Fruit fly (Drosophila melanogaster) whole organism: ENCODE data around the gene pic.

Experiments
- CG8478 ChIP-seq: fragments of >200 bp; optimal IDR thresholded peaks from 2 replicates; lab custom pipeline; 2018; ENCODE audit warnings: inconsistent platforms
- Dll ChIP-seq: fragments of >200 bp; optimal IDR thresholded peaks from 2 replicates; lab custom pipeline; 2017
- EcR ChIP-seq, 2 experiments: fragments of >200 bp; optimal IDR thresholded peaks; 2 replicates each; lab custom pipeline; 2017; ENCODE audit warnings: missing biosample characterization in 2 of 2, missing genetic modification characterization in 2 of 2, missing genetic modification reagents in 2 of 2
- pan ChIP-seq: fragments of >200 bp; optimal IDR thresholded peaks from 2 replicates; lab custom pipeline; 2017
- psq ChIP-seq: fragments of >200 bp; optimal IDR thresholded peaks from 2 replicates; lab custom pipeline; 2017
- usp ChIP-seq: fragments of >200 bp; optimal IDR thresholded peaks from 2 replicates; lab custom pipeline; 2017; ENCODE audit warnings: missing biosample characterization, missing genetic modification characterization, mixed read lengths

Gene pic

DNA sequence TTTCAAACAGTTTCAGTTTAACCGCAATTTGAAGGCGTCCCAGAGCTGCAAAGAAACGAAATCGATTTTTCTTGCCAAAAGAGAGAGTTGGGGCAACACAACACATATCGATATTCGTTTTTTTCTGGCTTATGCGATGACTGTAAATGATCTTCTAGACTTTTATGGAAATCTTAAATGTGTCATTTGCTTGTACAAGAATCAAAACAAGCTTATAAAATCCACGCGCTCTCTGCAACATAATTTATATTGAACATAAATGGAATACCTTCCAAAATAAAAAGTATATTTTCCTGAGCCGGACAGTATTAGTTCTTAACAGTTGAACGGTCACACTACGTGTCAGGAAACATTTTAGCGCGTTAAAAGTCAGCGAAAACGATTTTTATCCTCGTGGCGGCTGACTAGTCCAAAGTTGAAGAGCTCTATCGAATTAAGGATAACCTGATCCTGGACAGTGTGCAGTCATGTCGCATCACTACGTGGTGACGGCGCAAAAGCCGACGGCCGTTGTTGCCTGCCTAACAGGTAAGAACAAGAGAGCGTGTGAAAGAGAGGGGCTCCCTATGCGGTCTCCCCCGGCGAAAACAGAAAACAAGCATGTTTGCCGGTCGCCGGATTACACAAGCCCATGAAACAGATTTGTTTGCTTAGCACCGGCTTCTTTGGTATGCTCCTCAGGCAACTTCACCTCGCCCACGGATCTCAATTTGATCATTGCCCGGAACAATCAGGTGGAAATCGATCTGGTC lies at the start of gene pic:
Gene pic, plus strand, starts transcription at position 304 of the 752 bp plus-strand sequence.
- TF ChIP-seq EcR (GFP tag; optimal IDR thresholded peaks at IDR 0.05; lab: Kevin White, UChicago) (no peak), Dll (no peak), usp (GFP tag; lab: Kevin White, UChicago) (no peak), CG8478 (lab: Kevin White, UChicago) (no peak), psq (no peak), pan (lab: Kevin White, UChicago) (no peak)

- no peak for TF ChIP-seq usp (GFP tag; lab: Kevin White, UChicago)
- TF ChIP-seq EcR (GFP tag; optimal IDR thresholded peaks at IDR 0.05; lab: Kevin White, UChicago), result no peak
- no peak for TF ChIP-seq pan (lab: Kevin White, UChicago)
- no peak for TF ChIP-seq Dll
- TF ChIP-seq psq, result no peak
- no peak for TF ChIP-seq CG8478 (lab: Kevin White, UChicago)
Observed at dm6 chr3R:13009595-13009994, 42.5 kb upstream of the pic start, which contains the start of gene CG11656. TSS of gene CG11656 (plus strand) at chr3R:13009895.

DNA sequence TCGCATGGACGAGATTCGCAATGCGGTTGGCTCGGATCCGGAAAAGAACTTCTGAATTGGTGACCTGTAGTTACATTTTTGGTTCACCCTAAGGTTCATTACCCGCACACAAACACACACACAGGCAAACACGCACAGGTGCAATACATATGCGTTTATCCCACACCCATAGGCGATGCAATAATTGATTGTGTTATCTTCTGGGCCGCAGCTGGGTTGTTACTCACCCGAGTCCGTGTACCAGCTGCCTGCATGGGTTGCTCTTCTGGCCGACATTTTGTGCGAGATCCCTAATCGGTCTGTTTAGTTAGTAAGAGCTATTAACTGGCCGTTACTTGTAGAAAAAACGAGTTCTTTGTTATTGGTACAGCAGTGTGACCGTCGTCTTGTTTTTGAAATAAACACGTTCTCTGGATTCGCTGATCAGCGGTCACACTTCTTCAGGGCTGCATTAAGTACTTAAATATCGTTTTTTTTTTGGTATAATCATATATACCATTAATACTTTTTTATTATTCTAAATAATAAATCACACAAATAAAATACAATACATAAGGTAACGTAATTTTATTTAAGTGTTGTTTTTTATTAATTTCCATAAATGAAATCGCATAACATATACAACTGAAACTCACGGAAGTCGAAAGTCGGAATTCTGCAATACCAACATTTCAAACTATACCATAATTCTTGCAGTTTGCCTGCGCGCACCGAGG lies 41.0 kb upstream of the pic start, which contains the start of gene CG8031:
Gene CG8031, minus strand, starts transcription at position 406 of the 716 bp plus-strand sequence.
- TF ChIP-seq psq (no peak), EcR (GFP tag; optimal IDR thresholded peaks at IDR 0.05; lab: Kevin White, UChicago) (peak in 1 of 2 experiments; percentile 71), CG8478 (lab: Kevin White, UChicago) (no peak), Dll (peak; percentile 51), usp (GFP tag; lab: Kevin White, UChicago) (no peak), pan (lab: Kevin White, UChicago) (no peak)

- TF ChIP-seq usp (GFP tag; lab: Kevin White, UChicago), result no peak
- TF ChIP-seq CG8478 (lab: Kevin White, UChicago), result no peak
- TF ChIP-seq Dll, result no peak
- TF ChIP-seq pan (lab: Kevin White, UChicago), result no peak
- no peak for TF ChIP-seq psq
Observed at dm6 chr3R:13011621-13011963, 40.5 kb upstream of the pic start, which contains the start of gene CtBP. TSS of gene CtBP (plus strand) at chr3R:13011649.

DNA sequence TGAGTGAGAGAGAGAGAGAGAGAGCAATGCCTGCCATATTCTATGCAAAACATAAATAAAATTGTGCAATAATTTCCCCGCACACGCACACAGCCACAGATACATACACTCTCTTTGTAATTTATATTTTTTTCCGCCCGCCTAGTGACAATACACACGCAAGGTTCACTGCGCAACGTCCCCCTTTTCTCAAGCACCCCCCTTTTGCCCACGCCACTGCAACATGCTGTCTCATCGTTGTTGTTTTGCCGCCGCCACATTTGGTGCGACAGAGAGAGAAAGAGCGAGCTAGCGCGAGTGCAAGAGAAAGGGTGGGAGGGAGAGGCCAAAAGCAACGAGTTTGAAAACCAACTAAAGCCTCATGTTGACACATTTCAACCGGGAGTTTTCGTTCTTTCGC lies 39.7 kb upstream of the pic start:
- peak; percentile 29 for TF ChIP-seq Dll
- no peak for TF ChIP-seq psq
- peak; percentile 85 for TF ChIP-seq CG8478 (lab: Kevin White, UChicago)
- no peak for TF ChIP-seq usp (GFP tag; lab: Kevin White, UChicago)
- peak in 1 of 2 experiments; percentile 3 for TF ChIP-seq EcR (GFP tag; optimal IDR thresholded peaks at IDR 0.05; lab: Kevin White, UChicago)
- no peak for TF ChIP-seq pan (lab: Kevin White, UChicago)

dm6 chr3R:13012990-13013389 lies 39.1 kb upstream of the pic start:
- TF ChIP-seq pan (lab: Kevin White, UChicago), result no peak
- TF ChIP-seq psq, result no peak
- TF ChIP-seq usp (GFP tag; lab: Kevin White, UChicago), result no peak
- TF ChIP-seq Dll, result no peak
- TF ChIP-seq CG8478 (lab: Kevin White, UChicago), result no peak
- no peak for TF ChIP-seq EcR (GFP tag; optimal IDR thresholded peaks at IDR 0.05; lab: Kevin White, UChicago)

DNA sequence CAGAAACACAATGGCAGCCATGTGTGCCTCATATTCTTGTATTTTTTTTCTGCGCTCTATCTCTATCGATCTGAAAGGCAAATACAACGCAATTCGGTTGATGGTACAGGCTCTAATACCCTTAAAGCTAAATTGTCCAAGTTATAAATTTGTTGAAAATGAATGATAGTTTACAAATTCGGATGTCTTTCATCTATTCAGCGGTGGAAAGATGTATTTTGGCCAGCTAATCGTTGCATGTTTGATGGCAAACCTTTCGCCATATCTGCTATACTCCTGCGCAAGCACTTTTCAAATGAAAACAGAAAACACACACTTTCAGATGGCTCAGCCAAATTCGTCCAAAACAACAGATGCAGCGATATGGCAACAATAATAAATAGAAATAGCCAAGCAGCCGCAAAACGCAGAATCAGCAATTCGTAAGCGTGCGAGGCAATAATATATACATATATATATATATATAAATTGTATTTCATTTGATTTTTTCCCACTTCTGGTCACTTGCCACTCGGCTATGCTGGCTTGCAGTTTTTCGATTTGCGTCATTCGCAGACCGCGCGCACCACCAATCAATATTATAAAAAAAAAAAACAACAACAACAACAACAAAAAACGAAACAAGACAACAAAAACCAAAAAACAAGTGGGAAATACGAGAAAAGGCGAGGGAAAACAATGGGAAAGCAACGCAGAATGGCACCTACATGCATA lies 37.7 kb upstream of the pic start:
- TF ChIP-seq CG8478 (lab: Kevin White, UChicago), result no peak
- no peak for TF ChIP-seq EcR (GFP tag; optimal IDR thresholded peaks at IDR 0.05; lab: Kevin White, UChicago)
- no peak for TF ChIP-seq psq
- no peak for TF ChIP-seq usp (GFP tag; lab: Kevin White, UChicago)
- TF ChIP-seq pan (lab: Kevin White, UChicago), result no peak
- TF ChIP-seq Dll, result no peak

- TF ChIP-seq EcR (GFP tag; optimal IDR thresholded peaks at IDR 0.05; lab: Kevin White, UChicago), result no peak
- no peak for TF ChIP-seq Dll
- no peak for TF ChIP-seq usp (GFP tag; lab: Kevin White, UChicago)
- no peak for TF ChIP-seq CG8478 (lab: Kevin White, UChicago)
- no peak for TF ChIP-seq psq
- no peak for TF ChIP-seq pan (lab: Kevin White, UChicago)
Observed at dm6 chr3R:13015402-13015801, 36.6 kb upstream of the pic start.

dm6 chr3R:13015811-13016766 lies 36.0 kb upstream of the pic start:
- TF ChIP-seq CG8478 (lab: Kevin White, UChicago) (no peak), usp (GFP tag; lab: Kevin White, UChicago) (no peak), pan (lab: Kevin White, UChicago) (no peak), Dll (no peak), psq (no peak), EcR (GFP tag; optimal IDR thresholded peaks at IDR 0.05; lab: Kevin White, UChicago) (no peak)

dm6 chr3R:13017623-13018036 lies 34.4 kb upstream of the pic start:
- TF ChIP-seq EcR (GFP tag; optimal IDR thresholded peaks at IDR 0.05; lab: Kevin White, UChicago) (no peak), CG8478 (lab: Kevin White, UChicago) (no peak), psq (no peak)
